Worm (Caenorhabditis elegans) whole organism, midembryonic: ENCODE results near the gene ZK1098.3.

Experiments used
- T22C8.4 ChIP-seq: fragments of 200-800 bp; sonication (Bioruptor generic); IDR thresholded peaks from 2 replicates; pipeline ENCODE4 v1.3.6; 2022; ENCODE audit warnings: missing genetic modification characterization, missing compliant biosample characterization
- cog-1 ChIP-seq: sonication (generic microtip); optimal IDR thresholded peaks from 2 replicates; lab custom pipeline; 2016; ENCODE audit warnings: missing genetic modification characterization, missing compliant biosample characterization
- flt-1 ChIP-seq: fragments of 200-800 bp; sonication (Bioruptor generic); IDR thresholded peaks from 2 replicates; pipeline ENCODE4 v1.3.6; 2022; ENCODE audit warnings: missing genetic modification characterization, missing compliant biosample characterization
- klf-2 ChIP-seq: fragments of 200-800 bp; sonication (Bioruptor generic); conservative IDR thresholded peaks from 2 replicates; pipeline ENCODE4 v1.3.6; 2022; ENCODE audit warnings: missing genetic modification reagents, missing genetic modification characterization, missing compliant biosample characterization
- med-1 ChIP-seq: sonication (generic microtip); optimal IDR thresholded peaks from 2 replicates; lab custom pipeline; 2017; ENCODE audit warnings: missing genetic modification characterization, mild to moderate bottlenecking, missing compliant biosample characterization, antibody characterized with exemption, missing genetic modification reagents; ENCODE audit not compliant: insufficient read depth
- ref-1 ChIP-seq: fragments of 200-800 bp; sonication (Bioruptor generic); conservative IDR thresholded peaks from 2 replicates; pipeline ENCODE4 v1.3.6; 2022; ENCODE audit warnings: missing genetic modification reagents, missing genetic modification characterization, missing compliant biosample characterization
- tab-1 ChIP-seq: fragments of 200-800 bp; sonication (Bioruptor generic); IDR thresholded peaks from 2 replicates; pipeline ENCODE4 v1.3.6; 2022; ENCODE audit warnings: missing genetic modification characterization, missing compliant biosample characterization
- ztf-23 ChIP-seq: fragments of 200-800 bp; sonication (Bioruptor generic); IDR thresholded peaks from 2 replicates; pipeline ENCODE4 v1.3.6; 2022; ENCODE audit warnings: missing genetic modification reagents, missing genetic modification characterization, missing compliant biosample characterization
- ztf-29 ChIP-seq: fragments of 200-800 bp; sonication (Bioruptor generic); IDR thresholded peaks from 2 replicates; pipeline ENCODE4 v1.3.6; 2022; ENCODE audit warnings: missing genetic modification reagents, missing genetic modification characterization, missing compliant biosample characterization

Gene ZK1098.3

ce11 chrIII:9561158-9561557 is 22.7 kb upstream of the ZK1098.3 start, which contains the start of gene C48B4.8:
TSS of gene C48B4.8 (minus strand) at chrIII:9561258.
- TF ChIP-seq tab-1 (no peak), med-1 (GFP tag; lab: Kevin White, UChicago) (no peak), flt-1 (no peak), ztf-23 (GFP tag; lab: Robert Waterston, UW) (no peak), cog-1 (tag; lab: Kevin White, UChicago) (no peak), T22C8.4 (GFP tag; lab: Robert Waterston, UW) (no peak), ref-1 (GFP tag; lab: Robert Waterston, UW) (no peak)

ce11 chrIII:9559381-9559881 is 20.9 kb upstream of the ZK1098.3 start, which contains the start of gene C48B4.7:
TSS of gene C48B4.7 (minus strand) at chrIII:9559431.
- TF ChIP-seq flt-1 (no peak), klf-2 (no peak)

- TF ChIP-seq tab-1: no peak
Measured at ce11 chrIII:9558463-9558862, 20.0 kb upstream of the ZK1098.3 start, which contains the start of gene C48B4.6. TSS of gene C48B4.6 (minus strand) at chrIII:9558563.

ce11 chrIII:9556300-9556699 is 17.8 kb upstream of the ZK1098.3 start, which contains the start of gene ZK1098.11:
TSS of gene ZK1098.11 (plus strand) at chrIII:9556600.
- no peak for TF ChIP-seq ref-1 (GFP tag; lab: Robert Waterston, UW)
- no peak for TF ChIP-seq ztf-23 (GFP tag; lab: Robert Waterston, UW)
- no peak for TF ChIP-seq med-1 (GFP tag; lab: Kevin White, UChicago)
- TF ChIP-seq T22C8.4 (GFP tag; lab: Robert Waterston, UW): no peak
- no peak for TF ChIP-seq cog-1 (tag; lab: Kevin White, UChicago)
- TF ChIP-seq ztf-29 (GFP tag; lab: Robert Waterston, UW): no peak
- no peak for TF ChIP-seq flt-1
- no peak for TF ChIP-seq klf-2
- TF ChIP-seq tab-1: no peak

- TF ChIP-seq ztf-23 (GFP tag; lab: Robert Waterston, UW) (peak; percentile 70), flt-1 (0 out of 2 replicates have a peak, but pooled peaks have one; percentile 63), T22C8.4 (GFP tag; lab: Robert Waterston, UW) (peak; percentile 90), cog-1 (tag; lab: Kevin White, UChicago) (peak; percentile 47), med-1 (GFP tag; lab: Kevin White, UChicago) (no peak), klf-2 (no peak), ref-1 (GFP tag; lab: Robert Waterston, UW) (no peak)
Measured at ce11 chrIII:9546016-9546659, 7.6 kb upstream of the ZK1098.3 start, which contains the start of gene unc-16. TSS of gene unc-16 (plus strand) at chrIII:9546258.

- no peak for TF ChIP-seq tab-1
- TF ChIP-seq ztf-29 (GFP tag; lab: Robert Waterston, UW): no peak
- TF ChIP-seq cog-1 (tag; lab: Kevin White, UChicago): no peak
- no peak for TF ChIP-seq klf-2
- no peak for TF ChIP-seq flt-1
- no peak for TF ChIP-seq T22C8.4 (GFP tag; lab: Robert Waterston, UW)
- no peak for TF ChIP-seq ref-1 (GFP tag; lab: Robert Waterston, UW)
- no peak for TF ChIP-seq med-1 (GFP tag; lab: Kevin White, UChicago)
- no peak for TF ChIP-seq ztf-23 (GFP tag; lab: Robert Waterston, UW)
Measured at ce11 chrIII:9544820-9545219, 6.3 kb upstream of the ZK1098.3 start, which contains the start of gene ZK1098.12. TSS of gene ZK1098.12 (plus strand) at chrIII:9545120.

ce11 chrIII:9544125-9544524 is 5.6 kb upstream of the ZK1098.3 start, which contains the start of gene ZK1098.9:
TSS of gene ZK1098.9 (plus strand) at chrIII:9544425.
- TF ChIP-seq ztf-29 (GFP tag; lab: Robert Waterston, UW) (no peak), med-1 (GFP tag; lab: Kevin White, UChicago) (no peak), ref-1 (GFP tag; lab: Robert Waterston, UW) (no peak), cog-1 (tag; lab: Kevin White, UChicago) (no peak), tab-1 (no peak), flt-1 (no peak), ztf-23 (GFP tag; lab: Robert Waterston, UW) (no peak)

ce11 chrIII:9542816-9543215 is 4.3 kb upstream of the ZK1098.3 start, which contains the start of gene eif-2Balpha:
TSS of gene eif-2Balpha (plus strand) at chrIII:9543119.
- TF ChIP-seq ztf-23 (GFP tag; lab: Robert Waterston, UW) (no peak), flt-1 (no peak), ref-1 (GFP tag; lab: Robert Waterston, UW) (no peak), T22C8.4 (GFP tag; lab: Robert Waterston, UW) (no peak), klf-2 (no peak), med-1 (GFP tag; lab: Kevin White, UChicago) (no peak), tab-1 (no peak), cog-1 (tag; lab: Kevin White, UChicago) (no peak), ztf-29 (GFP tag; lab: Robert Waterston, UW) (no peak)

ce11 chrIII:9542280-9542679 is 3.8 kb upstream of the ZK1098.3 start, which contains the start of gene mut-7:
TSS of gene mut-7 (minus strand) at chrIII:9542380.
- TF ChIP-seq flt-1: no peak
- no peak for TF ChIP-seq tab-1
- TF ChIP-seq klf-2: no peak
- TF ChIP-seq ztf-23 (GFP tag; lab: Robert Waterston, UW): no peak
- TF ChIP-seq T22C8.4 (GFP tag; lab: Robert Waterston, UW): no peak
- TF ChIP-seq ref-1 (GFP tag; lab: Robert Waterston, UW): no peak
- no peak for TF ChIP-seq med-1 (GFP tag; lab: Kevin White, UChicago)
- no peak for TF ChIP-seq ztf-29 (GFP tag; lab: Robert Waterston, UW)
- TF ChIP-seq cog-1 (tag; lab: Kevin White, UChicago): no peak

ce11 chrIII:9528824-9529223 is 9.7 kb downstream of the ZK1098.3 start, which contains the start of gene ZK1098.2:
TSS of gene ZK1098.2 (plus strand) at chrIII:9529159.
- TF ChIP-seq cog-1 (tag; lab: Kevin White, UChicago) (no peak), T22C8.4 (GFP tag; lab: Robert Waterston, UW) (peak; percentile 38; the same call in 1 of the 2 replicates)
